ENCODE assay signal across 3 fruit fly cellular contexts in genomic region chr3R:29230552-29231102, dm6.
TF ChIP-seq lines count a peak whose summit lies in the region.

No protein-coding gene starts in this region.

- TF ChIP-seq CTCF in whole organism, embryonic (GFP tag; optimal IDR thresholded peaks at IDR 0.05; lab: Kevin White, UChicago), result no peak

TF ChIP-seq in whole organism, adult, 20 proteins besides CTCF, POLR2A, EP300 and RAD21:
- TF ChIP-seq CG5204 (GFP tag; optimal IDR thresholded peaks at IDR 0.05; lab: Kevin White, UChicago), result no peak
- TF ChIP-seq toe (GFP tag; optimal IDR thresholded peaks at IDR 0.05; lab: Kevin White, UChicago), result no peak
- no peak for TF ChIP-seq Clk (GFP tag; optimal IDR thresholded peaks at IDR 0.05; lab: Kevin White, UChicago)
- no peak for TF ChIP-seq CG7101 (tag; optimal IDR thresholded peaks at IDR 0.05; lab: Kevin White, UChicago)
- TF ChIP-seq CG1620 (GFP tag; optimal IDR thresholded peaks at IDR 0.05; lab: Kevin White, UChicago), result no peak
- TF ChIP-seq cic (GFP tag; optimal IDR thresholded peaks at IDR 0.05; lab: Kevin White, UChicago), result peak; percentile 74
- TF ChIP-seq Mnt (GFP tag; optimal IDR thresholded peaks at IDR 0.05; lab: Kevin White, UChicago), result peak; percentile 65
- no peak for TF ChIP-seq CG14711 (tag; optimal IDR thresholded peaks at IDR 0.05; lab: Kevin White, UChicago)
TF ChIP-seq in whole organism, adult: peak in this region for 2.

TF ChIP-seq in whole organism, embryonic, 481 proteins besides CTCF, POLR2A, EP300 and RAD21 (continues in another document):
- peak; percentile 65 for TF ChIP-seq cas (GFP tag; IDR thresholded peaks at IDR 0.05; lab: Robert Waterston, UW)
- no peak for TF ChIP-seq CG31388 (GFP tag; optimal IDR thresholded peaks at IDR 0.05; lab: Kevin White, UChicago)
- TF ChIP-seq bsh (GFP tag; optimal IDR thresholded peaks at IDR 0.05; lab: Kevin White, UChicago), result no peak
- TF ChIP-seq tgo (GFP tag; IDR thresholded peaks at IDR 0.05; lab: Robert Waterston, UW), result no peak
- TF ChIP-seq slp2 (GFP tag; optimal IDR thresholded peaks at IDR 0.05; lab: Kevin White, UChicago), result no peak
- no peak for TF ChIP-seq CkIIα-i1 (GFP tag; IDR thresholded peaks at IDR 0.05; lab: Robert Waterston, UW)
- TF ChIP-seq CG3838 (GFP tag; optimal IDR thresholded peaks at IDR 0.05; lab: Kevin White, UChicago), result no peak
- peak; percentile 37; the same call in 1 of the 2 replicates for TF ChIP-seq wdn (GFP tag; IDR thresholded peaks at IDR 0.05; lab: Robert Waterston, UW)
- 0 out of 3 replicates have a peak, but pooled peaks have one; percentile 40 for TF ChIP-seq zfh1 (GFP tag; IDR thresholded peaks at IDR 0.05; lab: Robert Waterston, UW)
- TF ChIP-seq Med (GFP tag; lab: Kevin White, UChicago), result peak; percentile 83
- TF ChIP-seq CG6175 (GFP tag; IDR thresholded peaks at IDR 0.05; lab: Robert Waterston, UW), result 0 out of 3 replicates have a peak, but pooled peaks have one; percentile 8
- TF ChIP-seq GATAe (GFP tag; conservative IDR thresholded peaks at IDR 0.05; lab: Robert Waterston, UW), result peak; percentile 49; the same call in 1 of the 2 replicates
- no peak for TF ChIP-seq CG17359 (tag; optimal IDR thresholded peaks at IDR 0.05; lab: Kevin White, UChicago)
- TF ChIP-seq CG14441 (GFP tag; IDR thresholded peaks at IDR 0.05; lab: Robert Waterston, UW), result peak; percentile 42; the same call in 1 of the 2 replicates
- TF ChIP-seq CG3847 (GFP tag; IDR thresholded peaks at IDR 0.05; lab: Robert Waterston, UW), result peak; percentile 44; the same call in 1 of the 2 replicates
- TF ChIP-seq CG11085 (GFP tag; IDR thresholded peaks at IDR 0.05; lab: Robert Waterston, UW), result peak; percentile 47; the same call in 1 of the 2 replicates
- peak; percentile 55 for TF ChIP-seq Rfx (GFP tag; IDR thresholded peaks at IDR 0.05; lab: Robert Waterston, UW)
- peak; percentile 50; the same call in 1 of the 2 replicates for TF ChIP-seq ranshi (GFP tag; IDR thresholded peaks at IDR 0.05; lab: Robert Waterston, UW)
- peak; percentile 61 for TF ChIP-seq cwo (GFP tag; optimal IDR thresholded peaks at IDR 0.05; lab: Kevin White, UChicago)
- TF ChIP-seq H2.0 (GFP tag; IDR thresholded peaks at IDR 0.05; lab: Robert Waterston, UW), result peak; percentile 18; the same call in 1 of the 2 replicates
- peak; percentile 24; the same call in 1 of the 3 replicates for TF ChIP-seq dysf (GFP tag; IDR thresholded peaks at IDR 0.05; lab: Robert Waterston, UW)
- TF ChIP-seq CG31224 (GFP tag; IDR thresholded peaks at IDR 0.05; lab: Robert Waterston, UW), result no peak; the same call in 1 of the 2 replicates
- 0 out of 2 replicates have a peak, but pooled peaks have one; percentile 27 for TF ChIP-seq sisA (GFP tag; IDR thresholded peaks at IDR 0.05; lab: Robert Waterston, UW)
- TF ChIP-seq CG32532 (GFP tag; IDR thresholded peaks at IDR 0.05; lab: Robert Waterston, UW), result peak; percentile 68
- no peak for TF ChIP-seq Trl (optimal IDR thresholded peaks at IDR 0.05; lab: Kevin White, UChicago)
- TF ChIP-seq Trl (GFP tag; optimal IDR thresholded peaks at IDR 0.05; lab: Kevin White, UChicago), result no peak
- TF ChIP-seq Rx (GFP tag; IDR thresholded peaks at IDR 0.05; lab: Robert Waterston, UW), result 0 out of 2 replicates have a peak, but pooled peaks have one; percentile 5
- TF ChIP-seq slbo (GFP tag; IDR thresholded peaks at IDR 0.05; lab: Robert Waterston, UW), result peak; percentile 45; the same call in 1 of the 2 replicates
- peak; percentile 7; the same call in 1 of the 2 replicates for TF ChIP-seq MBD-R2 (GFP tag; IDR thresholded peaks at IDR 0.05; lab: Robert Waterston, UW)
- TF ChIP-seq Sox100B (GFP tag; optimal IDR thresholded peaks at IDR 0.05; lab: Kevin White, UChicago), result no peak
- peak; percentile 20; the same call in 1 of the 2 replicates for TF ChIP-seq Poxn (GFP tag; IDR thresholded peaks at IDR 0.05; lab: Robert Waterston, UW)
- TF ChIP-seq mirr (GFP tag; optimal IDR thresholded peaks at IDR 0.05; lab: Kevin White, UChicago), result peak; percentile 71
- TF ChIP-seq exex (tag; optimal IDR thresholded peaks at IDR 0.05; lab: Kevin White, UChicago), result peak; percentile 84
- TF ChIP-seq CG11456 (GFP tag; IDR thresholded peaks at IDR 0.05; lab: Robert Waterston, UW), result peak; percentile 51; the same call in 1 of the 3 replicates
- TF ChIP-seq sug (tag; optimal IDR thresholded peaks at IDR 0.05; lab: Kevin White, UChicago), result no peak
- TF ChIP-seq CG14667 (GFP tag; IDR thresholded peaks at IDR 0.05; lab: Robert Waterston, UW), result no peak
- TF ChIP-seq lmd (GFP tag; IDR thresholded peaks at IDR 0.05; lab: Robert Waterston, UW), result peak; percentile 42; the same call in 1 of the 2 replicates
- peak; percentile 1 for TF ChIP-seq ind (GFP tag; optimal IDR thresholded peaks at IDR 0.05; lab: Kevin White, UChicago)
- peak; percentile 17 for TF ChIP-seq zfh2 (GFP tag; optimal IDR thresholded peaks at IDR 0.05; lab: Kevin White, UChicago)

TF ChIP-seq in whole organism, prepupa, 60 proteins besides CTCF, POLR2A, EP300 and RAD21:
- TF ChIP-seq vri (GFP tag; optimal IDR thresholded peaks at IDR 0.05; lab: Kevin White, UChicago), result peak; percentile 77
- TF ChIP-seq Smox (GFP tag; optimal IDR thresholded peaks at IDR 0.05; lab: Kevin White, UChicago), result no peak
TF ChIP-seq in whole organism, prepupa: peak in this region for 1.
